Worm (Caenorhabditis elegans) whole organism, L4 larva: ENCODE data around the gene gro-1.

ENCODE experiments used
- D1046.2 ChIP-seq: fragments of 200-800 bp; sonication (Bioruptor generic); IDR thresholded peaks from 2 replicates; pipeline ENCODE4 v1.3.6; 2022; ENCODE audit warnings: missing genetic modification characterization, missing compliant biosample characterization
- F10B5.3 ChIP-seq: sonication (generic microtip); optimal IDR thresholded peaks from 2 replicates; lab custom pipeline; 2016; ENCODE audit warnings: mild to moderate bottlenecking, missing genetic modification characterization, missing compliant biosample characterization
- ZK546.5 ChIP-seq, 2 experiments: sonication (generic microtip); optimal IDR thresholded peaks; 2 replicates each; lab custom pipeline; 2017; ENCODE audit warnings: missing biosample characterization in 2 of 2, missing genetic modification characterization in 2 of 2
- aha-1 ChIP-seq: fragments of 150-350 bp; peaks from one replicate; lab custom pipeline; 2014; ENCODE audit warnings: missing biosample characterization, missing genetic modification characterization
- aly-2 ChIP-seq: sonication (generic microtip); optimal IDR thresholded peaks from 2 replicates; lab custom pipeline; 2018; ENCODE audit warnings: missing biosample characterization, missing genetic modification characterization
- attf-4 ChIP-seq: sonication (generic microtip); optimal IDR thresholded peaks from 3 replicates; lab custom pipeline; 2017; ENCODE audit warnings: missing biosample characterization, missing genetic modification characterization
- ceh-28 ChIP-seq: fragments of 150-350 bp; optimal IDR thresholded peaks from 2 replicates; lab custom pipeline; 2014; ENCODE audit warnings: missing biosample characterization, missing genetic modification reagents, missing genetic modification characterization
- ceh-32 ChIP-seq: sonication (generic microtip); optimal IDR thresholded peaks from 2 replicates; lab custom pipeline; 2016; ENCODE audit warnings: mild to moderate bottlenecking, missing genetic modification characterization, missing compliant biosample characterization; ENCODE audit not compliant: poor library complexity
- ces-1 ChIP-seq: fragments of 150-350 bp; sonication (generic microtip); optimal IDR thresholded peaks from 4 replicates; lab custom pipeline; 2014; ENCODE audit warnings: missing biosample characterization, missing genetic modification reagents, missing genetic modification characterization
- cey-2 ChIP-seq: sonication (generic microtip); optimal IDR thresholded peaks from 3 replicates; lab custom pipeline; 2017; ENCODE audit warnings: missing genetic modification characterization, mild to moderate bottlenecking, missing compliant biosample characterization, antibody characterized with exemption, borderline replicate concordance; ENCODE audit not compliant: insufficient read depth
- daf-16 ChIP-seq, 3 experiments: sonication (generic microtip); optimal IDR thresholded peaks; 2 replicates each; lab custom pipeline; 2016 to 2017; ENCODE audit warnings: missing genetic modification characterization in 3 of 3, missing genetic modification reagents in 3 of 3, mild to moderate bottlenecking in 2 of 3, missing compliant biosample characterization in 2 of 3, missing biosample characterization in 1 of 3, moderate library complexity in 1 of 3
- daf-19 ChIP-seq: fragments of 200-800 bp; sonication (Bioruptor generic); conservative IDR thresholded peaks from 2 replicates; pipeline ENCODE4 v1.3.6; 2022; ENCODE audit warnings: missing genetic modification characterization, missing compliant biosample characterization
- dmd-6 ChIP-seq: fragments of 200-800 bp; sonication (Bioruptor generic); IDR thresholded peaks from 2 replicates; pipeline ENCODE4 v1.3.6; 2022; ENCODE audit warnings: missing genetic modification reagents, missing genetic modification characterization, missing compliant biosample characterization
- dmd-8 ChIP-seq: fragments of 200-800 bp; sonication (Bioruptor generic); IDR thresholded peaks from 2 replicates; pipeline ENCODE4 v1.3.6; 2022; ENCODE audit warnings: missing genetic modification characterization, missing compliant biosample characterization
- duxl-1 ChIP-seq: sonication (generic microtip); optimal IDR thresholded peaks from 2 replicates; lab custom pipeline; 2016; ENCODE audit warnings: mild to moderate bottlenecking, missing genetic modification characterization, moderate library complexity, missing compliant biosample characterization; ENCODE audit not compliant: poor library complexity
- dve-1 ChIP-seq: sonication (generic microtip); optimal IDR thresholded peaks from 2 replicates; lab custom pipeline; 2017; ENCODE audit warnings: antibody characterized with exemption, mild to moderate bottlenecking, missing genetic modification characterization, missing compliant biosample characterization; ENCODE audit not compliant: insufficient read depth
- egl-27 ChIP-seq: sonication (generic microtip); optimal IDR thresholded peaks from 3 replicates; lab custom pipeline; 2017; ENCODE audit warnings: missing biosample characterization, missing genetic modification reagents, missing genetic modification characterization
- egl-43 ChIP-seq: fragments of 200-800 bp; sonication (Bioruptor generic); IDR thresholded peaks from 2 replicates; pipeline ENCODE4 v1.3.6; 2022; ENCODE audit warnings: missing genetic modification reagents, missing genetic modification characterization, missing compliant biosample characterization
- fkh-10 ChIP-seq: fragments of 150-350 bp; optimal IDR thresholded peaks from 2 replicates; lab custom pipeline; 2014; ENCODE audit warnings: missing biosample characterization, missing genetic modification reagents, missing genetic modification characterization
- hlh-11 ChIP-seq: fragments of 200-800 bp; sonication (Bioruptor generic); optimal IDR thresholded peaks from 2 replicates; lab custom pipeline; 2018; ENCODE audit warnings: mild to moderate bottlenecking, missing genetic modification characterization, missing compliant biosample characterization
- hmg-1.1 ChIP-seq: fragments of 200-800 bp; sonication (Bioruptor generic); IDR thresholded peaks from 2 replicates; pipeline ENCODE4 v1.3.6; 2022; ENCODE audit warnings: missing genetic modification reagents, missing genetic modification characterization, missing compliant biosample characterization
- lin-1 ChIP-seq: fragments of 200-800 bp; sonication (Bioruptor generic); IDR thresholded peaks from 2 replicates; pipeline ENCODE4 v1.3.6; 2022; ENCODE audit warnings: missing genetic modification reagents, missing genetic modification characterization, missing compliant biosample characterization
- lin-38 ChIP-seq: fragments of 200-800 bp; sonication (Bioruptor generic); IDR thresholded peaks from 2 replicates; pipeline ENCODE4 v1.3.6; 2022; ENCODE audit warnings: missing genetic modification reagents, missing genetic modification characterization, missing compliant biosample characterization
- mdt-29 ChIP-seq: fragments of 200-800 bp; sonication (Bioruptor generic); IDR thresholded peaks from 2 replicates; pipeline ENCODE4 v1.3.6; 2022; ENCODE audit warnings: missing genetic modification reagents, missing genetic modification characterization, missing compliant biosample characterization
- mep-1 ChIP-seq: fragments of 150-350 bp; sonication (generic microtip); optimal IDR thresholded peaks from 3 replicates; lab custom pipeline; 2014; ENCODE audit warnings: missing biosample characterization, missing genetic modification characterization
- mxl-2 ChIP-seq: fragments of 200-800 bp; sonication (Bioruptor generic); conservative IDR thresholded peaks from 2 replicates; pipeline ENCODE4 v1.3.6; 2022; ENCODE audit warnings: missing genetic modification reagents, missing genetic modification characterization, missing compliant biosample characterization
- nhr-102 ChIP-seq: sonication (generic microtip); optimal IDR thresholded peaks from 2 replicates; lab custom pipeline; 2016; ENCODE audit warnings: mild to moderate bottlenecking, missing genetic modification characterization, moderate library complexity, missing compliant biosample characterization
- nhr-25 ChIP-seq: sonication (generic microtip); optimal IDR thresholded peaks from 2 replicates; lab custom pipeline; 2017; ENCODE audit warnings: missing genetic modification characterization, mild to moderate bottlenecking, missing compliant biosample characterization, antibody characterized with exemption, moderate library complexity, borderline replicate concordance; ENCODE audit not compliant: insufficient read depth
- nhr-28 ChIP-seq: fragments of 150-350 bp; optimal IDR thresholded peaks from 2 replicates; lab custom pipeline; 2014; ENCODE audit warnings: missing biosample characterization, missing genetic modification characterization
- nhr-42 ChIP-seq: fragments of 200-800 bp; sonication (Bioruptor generic); IDR thresholded peaks from 2 replicates; pipeline ENCODE4 v1.3.6; 2022; ENCODE audit warnings: missing genetic modification characterization, missing compliant biosample characterization
- nhr-77 ChIP-seq: fragments of 150-350 bp; optimal IDR thresholded peaks from 2 replicates; lab custom pipeline; 2014; ENCODE audit warnings: missing biosample characterization, missing genetic modification characterization
- php-3 ChIP-seq: fragments of 200-800 bp; sonication (Bioruptor generic); IDR thresholded peaks from 2 replicates; pipeline ENCODE4 v1.3.6; 2022; ENCODE audit warnings: missing genetic modification reagents, missing genetic modification characterization, missing compliant biosample characterization
- pqm-1 ChIP-seq: sonication (generic microtip); optimal IDR thresholded peaks from 2 replicates; lab custom pipeline; 2017; ENCODE audit warnings: missing biosample characterization, missing genetic modification characterization
- rbr-2 ChIP-seq: sonication (generic microtip); optimal IDR thresholded peaks from 2 replicates; lab custom pipeline; 2016; ENCODE audit warnings: missing genotype, missing genetic modification characterization, missing compliant biosample characterization
- set-16 ChIP-seq: fragments of 200-800 bp; sonication (Bioruptor generic); IDR thresholded peaks from 2 replicates; pipeline ENCODE4 v1.3.6; 2022; ENCODE audit warnings: missing genetic modification reagents, missing genetic modification characterization, missing compliant biosample characterization
- tag-97 ChIP-seq: fragments of 200-800 bp; sonication (Bioruptor generic); IDR thresholded peaks from 2 replicates; pipeline ENCODE4 v1.3.6; 2022; ENCODE audit warnings: missing genetic modification characterization, missing compliant biosample characterization
- unc-62 ChIP-seq, 3 experiments: fragments of 150-350 bp in 1 of 3; sonication (generic microtip); optimal IDR thresholded peaks in 2 of 3; peaks in 1 of 3; 1 replicate in 1 of 3; 2 replicates in 2 of 3; lab custom pipeline; 2014 to 2017; ENCODE audit warnings: missing biosample characterization in 3 of 3, missing genetic modification characterization in 3 of 3, missing genetic modification reagents in 3 of 3, missing genotype in 1 of 3
- vab-7 ChIP-seq: fragments of 200-800 bp; sonication (Bioruptor generic); IDR thresholded peaks from 2 replicates; pipeline ENCODE4 v1.3.6; 2022; ENCODE audit warnings: missing genetic modification reagents, missing genetic modification characterization, missing compliant biosample characterization
- zfp-2 ChIP-seq: sonication (generic microtip); optimal IDR thresholded peaks from 2 replicates; lab custom pipeline; 2016; ENCODE audit warnings: mild to moderate bottlenecking, missing genetic modification characterization, missing compliant biosample characterization
- zip-2 ChIP-seq: fragments of 150-350 bp; optimal IDR thresholded peaks from 2 replicates; lab custom pipeline; 2014; ENCODE audit warnings: missing biosample characterization, missing genetic modification characterization
- ztf-7 ChIP-seq: fragments of 150-350 bp; optimal IDR thresholded peaks from 2 replicates; lab custom pipeline; 2014; ENCODE audit warnings: missing biosample characterization, missing genetic modification characterization

The gro-1 gene

DNA sequence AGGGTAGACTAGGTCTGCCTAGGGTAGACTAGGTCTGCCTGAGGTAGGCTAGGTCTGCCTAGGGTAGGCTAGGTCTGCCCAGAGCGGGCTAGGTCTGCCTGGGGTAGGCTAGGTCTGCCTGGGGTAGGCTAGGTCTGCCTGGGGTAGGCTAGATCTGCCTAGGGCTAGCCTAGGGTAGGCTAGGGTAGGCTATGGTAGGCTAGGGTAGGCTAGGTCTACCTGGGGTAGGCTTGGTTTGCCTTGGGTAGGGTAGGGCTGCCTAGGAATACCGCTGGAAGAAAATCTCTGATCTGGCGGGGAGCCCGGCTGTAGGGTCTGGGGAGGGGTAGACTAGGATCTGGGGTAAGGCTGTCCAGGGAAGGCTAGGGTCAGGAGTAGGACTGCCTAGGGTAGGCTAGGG lies 20.6 kb downstream of the gro-1 start:
- TF ChIP-seq ZK546.5 (tag; optimal IDR thresholded peaks at IDR 0.05; lab: Kevin White, UChicago), result no peak
- peak; percentile 75 for TF ChIP-seq set-16 (GFP tag; lab: Robert Waterston, UW)
- TF ChIP-seq ceh-32 (tag; lab: Kevin White, UChicago), result no peak
- TF ChIP-seq daf-19 (GFP tag; lab: Robert Waterston, UW), result no peak
- no peak for TF ChIP-seq aly-2 (tag; lab: Kevin White, UChicago)
- no peak for TF ChIP-seq duxl-1 (tag; lab: Kevin White, UChicago)
- no peak for TF ChIP-seq dve-1 (tag; lab: Kevin White, UChicago)
- TF ChIP-seq nhr-42 (GFP tag; lab: Robert Waterston, UW), result no peak
- 0 out of 2 replicates have a peak, but pooled peaks have one; percentile 26 for TF ChIP-seq egl-43 (GFP tag; lab: Robert Waterston, UW)

DNA sequence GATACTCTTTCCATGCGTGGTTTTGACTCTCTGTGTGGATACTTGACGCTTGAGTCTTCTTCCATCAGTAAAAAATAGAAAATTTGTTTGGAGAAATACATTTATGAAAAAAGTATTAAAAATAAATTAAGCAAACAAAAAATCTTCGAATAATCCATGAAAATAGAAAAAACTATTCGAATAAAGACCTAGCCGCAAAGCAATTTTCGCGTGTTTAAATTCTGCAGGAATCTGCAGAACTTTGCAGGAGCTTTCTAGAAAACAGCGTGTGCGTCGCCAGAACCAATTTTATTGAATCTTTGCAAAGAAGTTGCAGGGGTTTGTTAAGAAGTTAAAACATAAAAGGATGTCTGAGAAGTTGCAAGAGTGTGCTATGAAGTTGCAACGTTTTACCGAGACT lies 21.3 kb downstream of the gro-1 start, which contains the start of gene ZC395.11:
Gene ZC395.11, minus strand, starts transcription at position 101 of the 400 bp plus-strand sequence.
- TF ChIP-seq dmd-6 (GFP tag; lab: Robert Waterston, UW), result no peak
- TF ChIP-seq fkh-10 (GFP tag; lab: Kevin White, UChicago), result no peak
- no peak for TF ChIP-seq mep-1 (tag; lab: Kevin White, UChicago)
- no peak for TF ChIP-seq mxl-2 (GFP tag; lab: Robert Waterston, UW)
- no peak for TF ChIP-seq unc-62 (GFP tag; optimal IDR thresholded peaks at IDR 0.05 in 1 of 2; lab: Kevin White, UChicago)
- no peak for TF ChIP-seq unc-62 (tag; optimal IDR thresholded peaks at IDR 0.05; lab: Kevin White, UChicago)
- no peak for TF ChIP-seq lin-38
- no peak for TF ChIP-seq egl-27
- no peak for TF ChIP-seq F10B5.3 (tag; lab: Kevin White, UChicago)
- TF ChIP-seq zip-2, result no peak
- no peak for TF ChIP-seq hmg-1.1 (GFP tag; lab: Robert Waterston, UW)
- TF ChIP-seq set-16 (GFP tag; lab: Robert Waterston, UW), result no peak
- TF ChIP-seq ztf-7, result no peak
- TF ChIP-seq mdt-29 (GFP tag; lab: Robert Waterston, UW), result no peak
- no peak for TF ChIP-seq D1046.2 (GFP tag; lab: Robert Waterston, UW)
- no peak for TF ChIP-seq nhr-28 (tag; lab: Kevin White, UChicago)
- no peak for TF ChIP-seq nhr-25 (tag; lab: Kevin White, UChicago)
- no peak for TF ChIP-seq attf-4 (tag; lab: Kevin White, UChicago)
- TF ChIP-seq, all 104 proteins: peak for 0

ce11 chrIII:5287877-5288276 lies 23.0 kb downstream of the gro-1 start, which contains the start of gene T15B12.1:
TSS of gene T15B12.1 (plus strand) at chrIII:5288177.
- TF ChIP-seq rbr-2 (no peak), fkh-10 (GFP tag; lab: Kevin White, UChicago) (peak; percentile 31), cey-2 (tag; lab: Kevin White, UChicago) (no peak), nhr-77 (tag; lab: Kevin White, UChicago) (no peak), ztf-7 (no peak), nhr-102 (tag; lab: Kevin White, UChicago) (no peak), tag-97 (GFP tag; lab: Robert Waterston, UW) (no peak)

- peak in 1 of 2 experiments; percentile 95 for TF ChIP-seq unc-62 (GFP tag; optimal IDR thresholded peaks at IDR 0.05 in 1 of 2; lab: Kevin White, UChicago)
- no peak for TF ChIP-seq unc-62 (tag; optimal IDR thresholded peaks at IDR 0.05; lab: Kevin White, UChicago)
- no peak for TF ChIP-seq nhr-77 (tag; lab: Kevin White, UChicago)
- peak; percentile 26 for TF ChIP-seq aha-1 (tag; lab: Kevin White, UChicago)
Measured at ce11 chrIII:5290230-5290629, 25.3 kb downstream of the gro-1 start.

ce11 chrIII:5291281-5291680 lies 26.4 kb downstream of the gro-1 start:
- TF ChIP-seq hlh-11 (tag; lab: Kevin White, UChicago) (peak; percentile 64), vab-7 (GFP tag; lab: Robert Waterston, UW) (no peak), daf-16 (GFP tag; optimal IDR thresholded peaks at IDR 0.05; lab: Kevin White, UChicago) (no peak), daf-16 (tag; optimal IDR thresholded peaks at IDR 0.05; lab: Kevin White, UChicago) (no peak), ces-1 (GFP tag; lab: Kevin White, UChicago) (no peak), nhr-77 (tag; lab: Kevin White, UChicago) (no peak), nhr-28 (tag; lab: Kevin White, UChicago) (peak; percentile 34), aha-1 (tag; lab: Kevin White, UChicago) (no peak), nhr-102 (tag; lab: Kevin White, UChicago) (peak; percentile 13), zfp-2 (tag; lab: Kevin White, UChicago) (no peak), pqm-1 (peak; percentile 85), daf-19 (GFP tag; lab: Robert Waterston, UW) (no peak), php-3 (0 out of 2 replicates have a peak, but pooled peaks have one; percentile 33), ceh-32 (tag; lab: Kevin White, UChicago) (no peak), ceh-28 (tag; lab: Kevin White, UChicago) (no peak), lin-1 (GFP tag; lab: Robert Waterston, UW) (peak; percentile 31; the same call in 1 of the 2 replicates), dve-1 (tag; lab: Kevin White, UChicago) (peak; percentile 80), dmd-8 (GFP tag; lab: Robert Waterston, UW) (no peak)
